Worm (Caenorhabditis elegans) whole organism, late embryonic: ENCODE results near the gene irld-60.

Source experiments
- ahr-1 ChIP-seq: sonication (generic microtip); optimal IDR thresholded peaks from 2 replicates; lab custom pipeline; 2016; ENCODE audit warnings: missing genetic modification characterization, missing compliant biosample characterization
- ama-1 ChIP-seq: fragments of 150-350 bp; optimal IDR thresholded peaks from 2 replicates; lab custom pipeline; 2014
- ceh-2 ChIP-seq: sonication (generic microtip); optimal IDR thresholded peaks from 2 replicates; lab custom pipeline; 2016; ENCODE audit warnings: missing genotype, missing genetic modification characterization, missing compliant biosample characterization
- ceh-24 ChIP-seq: sonication (generic microtip); optimal IDR thresholded peaks from 2 replicates; lab custom pipeline; 2016; ENCODE audit warnings: mild to moderate bottlenecking, missing genetic modification characterization, missing compliant biosample characterization
- ceh-9 ChIP-seq: sonication (generic microtip); optimal IDR thresholded peaks from 2 replicates; lab custom pipeline; 2016; ENCODE audit warnings: mild to moderate bottlenecking, missing genetic modification characterization, inconsistent platforms, missing compliant biosample characterization
- elt-2 ChIP-seq: sonication (generic microtip); optimal IDR thresholded peaks from 2 replicates; lab custom pipeline; 2016; ENCODE audit warnings: missing genetic modification reagents, missing genetic modification characterization, missing compliant biosample characterization
- ets-4 ChIP-seq: sonication (generic microtip); optimal IDR thresholded peaks from 2 replicates; lab custom pipeline; 2016; ENCODE audit warnings: missing genetic modification characterization, missing compliant biosample characterization
- lin-11 ChIP-seq: fragments of 200-800 bp; sonication (Bioruptor generic); optimal IDR thresholded peaks from 2 replicates; lab custom pipeline; 2018; ENCODE audit warnings: mild to moderate bottlenecking, missing genetic modification characterization, missing compliant biosample characterization
- mec-3 ChIP-seq: sonication (generic microtip); optimal IDR thresholded peaks from 2 replicates; lab custom pipeline; 2016; ENCODE audit warnings: borderline replicate concordance, missing genetic modification characterization, missing compliant biosample characterization
- pqm-1 ChIP-seq: sonication (generic microtip); optimal IDR thresholded peaks from 2 replicates; lab custom pipeline; 2016; ENCODE audit warnings: missing genetic modification characterization, missing compliant biosample characterization
- unc-86 ChIP-seq: sonication (generic microtip); optimal IDR thresholded peaks from 2 replicates; lab custom pipeline; 2016; ENCODE audit warnings: missing genetic modification characterization, missing compliant biosample characterization

- TF ChIP-seq unc-86 (tag; lab: Kevin White, UChicago) (no peak), ets-4 (tag; lab: Kevin White, UChicago) (no peak), ahr-1 (tag; lab: Kevin White, UChicago) (no peak), lin-11 (tag; lab: Kevin White, UChicago) (no peak), ama-1 (no peak), elt-2 (no peak), ceh-9 (tag; lab: Kevin White, UChicago) (no peak), ceh-2 (tag; lab: Kevin White, UChicago) (no peak), ceh-24 (tag; lab: Kevin White, UChicago) (no peak), pqm-1 (tag; lab: Kevin White, UChicago) (no peak), mec-3 (tag; lab: Kevin White, UChicago) (no peak)
Observed at ce11 chrIII:12800529-12800928, 49.8 kb upstream of the irld-60 start.
